Fruit fly (Drosophila melanogaster) Kc167 (cell line): ENCODE results near the gene CG14253.

Experiments used
- Myc ChIP-seq: fragments of >200 bp; optimal IDR thresholded peaks from 2 replicates; lab custom pipeline; 2017; ENCODE audit warnings: missing external identifiers
- Sin3A ChIP-seq: fragments of >200 bp; optimal IDR thresholded peaks from 2 replicates; lab custom pipeline; 2018; ENCODE audit warnings: missing external identifiers
- insv ChIP-seq: fragments of >200 bp; optimal IDR thresholded peaks from 3 replicates; lab custom pipeline; 2018; ENCODE audit warnings: missing external identifiers
- psq ChIP-seq: fragments of >200 bp; optimal IDR thresholded peaks from 2 replicates; lab custom pipeline; 2017; ENCODE audit warnings: missing external identifiers
- ttk ChIP-seq: sonication (Bioruptor generic); optimal IDR thresholded peaks from 2 replicates; lab custom pipeline; 2017; ENCODE audit warnings: missing external identifiers

DNA sequence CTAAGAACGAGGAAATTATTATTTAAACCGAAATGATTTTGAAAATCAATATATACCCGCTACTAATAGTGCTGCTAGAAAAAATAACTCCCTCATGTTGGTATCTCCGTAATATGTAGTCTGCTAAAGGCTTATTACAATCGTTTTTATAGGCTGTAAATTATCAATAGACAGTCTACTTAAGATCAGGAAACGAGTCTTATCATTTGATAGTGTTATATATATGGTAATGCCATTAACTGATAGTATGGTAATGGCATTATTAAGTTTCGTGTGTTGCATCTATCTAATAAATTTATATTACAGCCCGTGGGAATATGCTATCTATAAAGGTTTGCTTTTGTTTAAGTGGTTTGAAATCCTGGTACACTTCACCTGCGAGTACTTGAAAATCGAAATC is 39.8 kb downstream of the CG14253 start, which contains the start of gene CG17192:
- TF ChIP-seq insv (lab: Kevin White, UChicago) (no peak), ttk (lab: Kevin White, UChicago) (no peak), psq (lab: Kevin White, UChicago) (no peak), Sin3A (lab: Kevin White, UChicago) (no peak), Myc (lab: Kevin White, UChicago) (no peak)
